Worm (Caenorhabditis elegans): ENCODE results near the gene acc-3.
A peak's percentile ranks its signal among the peaks of the same experiment; 100 is the strongest.

The acc-3 gene

DNA sequence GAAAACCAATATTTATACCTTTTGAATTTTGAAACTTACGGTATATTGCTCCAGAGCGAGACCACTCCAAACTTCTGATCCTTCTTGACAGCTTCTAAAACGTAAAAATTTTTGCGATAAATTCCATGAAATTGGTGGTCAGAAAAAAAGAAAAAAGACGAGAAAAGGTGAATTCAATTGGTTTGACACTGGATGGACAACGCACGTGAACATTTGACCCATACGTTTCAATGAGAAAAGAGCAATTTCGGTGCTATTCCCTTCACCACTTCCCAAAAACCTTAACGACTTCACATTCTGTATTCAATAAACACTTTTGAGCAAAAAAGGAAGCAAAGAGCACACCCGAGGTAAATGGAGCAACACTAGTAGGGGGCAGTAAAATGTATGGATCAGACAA lies at the start of gene acc-3:
TSS of gene acc-3 (minus strand) at position 101 of the 400 bp plus-strand sequence.
- TF ChIP-seq ref-1 (GFP tag; conservative IDR thresholded peaks at IDR 0.05) (no peak), T22C8.4 (GFP tag; IDR thresholded peaks at IDR 0.05) (no peak), ztf-23 (GFP tag; IDR thresholded peaks at IDR 0.05) (no peak), med-1 (GFP tag; optimal IDR thresholded peaks at IDR 0.05; ENCODE audit: insufficient read depth) (no peak), tab-1 (GFP tag; IDR thresholded peaks at IDR 0.05) (no peak), ztf-29 (GFP tag; IDR thresholded peaks at IDR 0.05) (no peak), flt-1 (GFP tag; IDR thresholded peaks at IDR 0.05) (no peak), cog-1 (tag; optimal IDR thresholded peaks at IDR 0.05) (no peak), klf-2 (GFP tag; conservative IDR thresholded peaks at IDR 0.05) (no peak)

DNA sequence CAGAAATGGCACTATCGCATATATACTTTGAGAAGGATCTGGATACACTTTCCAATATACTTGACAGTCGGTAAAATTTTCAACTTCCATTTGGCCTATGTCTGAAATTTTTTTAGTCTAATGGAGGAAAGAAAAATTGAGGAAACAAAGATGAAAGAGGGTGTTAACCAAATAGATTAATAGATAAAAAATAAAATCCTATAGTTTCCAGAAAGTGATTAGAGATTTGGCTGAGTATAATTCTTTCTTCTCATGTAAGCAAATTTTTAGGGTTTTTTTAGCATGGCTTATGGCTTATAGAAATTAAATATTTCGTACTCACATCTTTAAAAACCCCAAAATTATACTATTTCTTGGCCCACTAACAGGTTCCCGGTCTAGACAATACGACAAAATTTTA lies 42.6 kb upstream of the acc-3 start, which contains the start of gene npr-1:
TSS of gene npr-1 (minus strand) at position 101 of the 400 bp plus-strand sequence.
- TF ChIP-seq klf-2 (GFP tag; conservative IDR thresholded peaks at IDR 0.05) (no peak), ref-1 (GFP tag; conservative IDR thresholded peaks at IDR 0.05) (no peak), med-1 (GFP tag; optimal IDR thresholded peaks at IDR 0.05; ENCODE audit: insufficient read depth) (no peak), cog-1 (tag; optimal IDR thresholded peaks at IDR 0.05) (no peak), flt-1 (GFP tag; IDR thresholded peaks at IDR 0.05) (no peak), ztf-29 (GFP tag; IDR thresholded peaks at IDR 0.05) (no peak), tab-1 (GFP tag; IDR thresholded peaks at IDR 0.05) (no peak), ztf-23 (GFP tag; IDR thresholded peaks at IDR 0.05) (no peak), T22C8.4 (GFP tag; IDR thresholded peaks at IDR 0.05) (no peak)

DNA sequence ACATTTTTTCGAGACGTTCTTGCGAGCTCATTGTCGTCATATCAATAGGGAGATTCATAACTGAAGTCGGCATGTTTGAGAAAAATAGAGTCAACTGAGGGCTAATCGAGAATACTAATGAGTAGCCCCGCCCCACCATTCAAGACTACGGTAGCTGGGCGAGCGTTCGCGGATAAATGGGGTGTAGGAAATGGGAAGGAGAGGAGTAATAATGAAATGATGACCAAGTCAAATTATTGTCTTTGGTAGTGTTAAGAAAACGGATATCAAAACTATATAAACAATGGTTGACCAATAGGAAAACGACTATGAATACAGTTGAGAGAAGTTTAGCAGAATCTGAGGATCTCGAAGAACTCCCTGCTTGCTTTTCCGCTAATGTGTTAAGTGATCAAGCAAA lies 34.3 kb upstream of the acc-3 start, which contains the start of gene mls-2:
TSS of gene mls-2 (minus strand) at position 101 of the 400 bp plus-strand sequence.
- TF ChIP-seq ztf-23 (GFP tag; IDR thresholded peaks at IDR 0.05), result no peak
- no peak for TF ChIP-seq med-1 (GFP tag; optimal IDR thresholded peaks at IDR 0.05; ENCODE audit: insufficient read depth)
- TF ChIP-seq cog-1 (tag; optimal IDR thresholded peaks at IDR 0.05), result no peak
- no peak for TF ChIP-seq ztf-29 (GFP tag; IDR thresholded peaks at IDR 0.05)
- TF ChIP-seq klf-2 (GFP tag; conservative IDR thresholded peaks at IDR 0.05), result no peak
- TF ChIP-seq ref-1 (GFP tag; conservative IDR thresholded peaks at IDR 0.05), result no peak
- TF ChIP-seq flt-1 (GFP tag; IDR thresholded peaks at IDR 0.05), result no peak
- TF ChIP-seq tab-1 (GFP tag; IDR thresholded peaks at IDR 0.05), result no peak
- TF ChIP-seq T22C8.4 (GFP tag; IDR thresholded peaks at IDR 0.05), result no peak

DNA sequence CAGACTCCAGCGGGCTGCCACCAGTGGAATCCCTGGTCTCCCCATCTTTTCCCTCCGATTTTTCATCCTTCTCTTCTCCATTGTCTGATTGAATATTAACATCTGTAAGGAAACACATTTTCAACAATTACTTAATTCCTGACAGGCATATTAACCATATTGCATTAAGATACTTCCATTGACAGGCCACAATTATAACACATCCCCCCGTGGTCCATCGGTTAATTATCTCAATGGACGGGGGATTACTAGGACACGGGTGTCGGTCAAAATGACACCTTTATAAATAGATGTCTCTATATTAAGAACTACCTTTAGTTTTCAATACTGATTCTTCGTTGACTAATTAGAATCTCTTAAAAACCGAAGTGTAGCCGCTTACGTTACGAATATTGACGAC lies 32.4 kb upstream of the acc-3 start:
- no peak for TF ChIP-seq ztf-29 (GFP tag; IDR thresholded peaks at IDR 0.05)
- no peak for TF ChIP-seq klf-2 (GFP tag; conservative IDR thresholded peaks at IDR 0.05)
- TF ChIP-seq med-1 (GFP tag; optimal IDR thresholded peaks at IDR 0.05; ENCODE audit: insufficient read depth), result no peak
- no peak for TF ChIP-seq tab-1 (GFP tag; IDR thresholded peaks at IDR 0.05)

DNA sequence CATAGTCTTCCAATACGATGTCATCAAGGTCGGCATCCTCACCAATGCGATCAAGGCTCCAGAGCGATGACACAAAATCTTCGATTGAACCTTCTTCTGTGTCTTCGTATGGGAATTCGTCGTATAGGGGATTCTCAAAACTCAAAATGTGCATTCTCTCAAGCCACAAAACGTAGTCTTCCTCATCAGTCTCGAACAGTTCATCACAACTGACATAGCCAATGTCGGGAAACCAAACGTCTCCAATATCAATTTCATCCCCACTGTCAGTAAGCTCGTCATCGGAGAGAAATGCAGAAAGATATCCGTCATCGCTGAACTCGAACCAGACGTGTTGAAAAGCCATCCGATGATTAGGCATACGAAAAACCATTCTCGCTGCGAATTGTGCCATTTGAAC lies 27.4 kb upstream of the acc-3 start, which contains the start of gene C39E6.2:
TSS of gene C39E6.2 (minus strand) at position 394 of the 400 bp plus-strand sequence.
- TF ChIP-seq klf-2 (GFP tag; conservative IDR thresholded peaks at IDR 0.05) (no peak), med-1 (GFP tag; optimal IDR thresholded peaks at IDR 0.05; ENCODE audit: insufficient read depth) (no peak), T22C8.4 (GFP tag; IDR thresholded peaks at IDR 0.05) (no peak)

DNA sequence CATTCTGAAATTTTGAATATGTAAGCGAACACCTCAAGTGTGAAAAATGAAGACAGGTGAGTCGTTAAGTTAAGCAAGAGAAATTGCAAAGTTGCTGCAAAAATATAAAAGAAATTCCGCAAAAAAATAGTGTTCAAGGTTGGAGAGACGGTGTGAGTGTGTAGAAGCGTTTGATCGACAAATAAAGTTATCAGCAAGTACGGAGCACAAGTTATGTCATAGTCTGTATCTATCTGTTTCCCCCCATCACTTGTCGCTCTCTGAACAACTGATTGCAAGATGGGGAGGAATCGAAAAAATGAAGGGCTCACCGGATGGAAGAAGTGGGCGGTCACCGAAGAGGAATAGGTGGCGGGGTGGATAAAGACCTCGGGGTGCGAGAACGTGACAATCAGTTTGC lies 21.8 kb upstream of the acc-3 start, which contains the start of gene lon-2:
TSS of gene lon-2 (minus strand) at position 4 of the 400 bp plus-strand sequence.
- TF ChIP-seq ref-1 (GFP tag; conservative IDR thresholded peaks at IDR 0.05), result no peak
- no peak for TF ChIP-seq klf-2 (GFP tag; conservative IDR thresholded peaks at IDR 0.05)
- no peak for TF ChIP-seq ztf-29 (GFP tag; IDR thresholded peaks at IDR 0.05)
- TF ChIP-seq ztf-23 (GFP tag; IDR thresholded peaks at IDR 0.05), result no peak
- TF ChIP-seq med-1 (GFP tag; optimal IDR thresholded peaks at IDR 0.05; ENCODE audit: insufficient read depth), result no peak
- TF ChIP-seq T22C8.4 (GFP tag; IDR thresholded peaks at IDR 0.05), result no peak
- TF ChIP-seq cog-1 (tag; optimal IDR thresholded peaks at IDR 0.05), result no peak
- TF ChIP-seq flt-1 (GFP tag; IDR thresholded peaks at IDR 0.05), result no peak
- TF ChIP-seq tab-1 (GFP tag; IDR thresholded peaks at IDR 0.05), result no peak

DNA sequence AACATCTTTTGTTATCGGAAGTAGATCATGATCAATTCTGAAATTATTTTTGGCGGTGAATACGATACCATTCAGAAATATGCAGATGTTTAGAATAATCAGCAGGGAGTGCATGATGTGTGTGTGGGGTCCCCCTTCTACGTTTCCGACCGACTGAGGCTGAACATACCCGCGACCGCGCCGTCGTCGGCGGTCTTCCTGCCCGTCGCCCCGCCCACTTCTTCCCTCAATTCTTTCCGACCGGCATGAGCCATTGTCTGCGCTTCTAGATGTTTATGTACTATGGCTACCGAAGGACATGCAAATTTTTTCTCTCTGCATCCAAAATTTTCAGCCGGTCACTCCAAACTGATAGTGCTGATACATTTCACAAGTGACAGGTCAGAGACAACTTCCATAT lies 16.7 kb upstream of the acc-3 start:
- TF ChIP-seq ztf-29 (GFP tag; IDR thresholded peaks at IDR 0.05) (no peak), flt-1 (GFP tag; IDR thresholded peaks at IDR 0.05) (no peak)

DNA sequence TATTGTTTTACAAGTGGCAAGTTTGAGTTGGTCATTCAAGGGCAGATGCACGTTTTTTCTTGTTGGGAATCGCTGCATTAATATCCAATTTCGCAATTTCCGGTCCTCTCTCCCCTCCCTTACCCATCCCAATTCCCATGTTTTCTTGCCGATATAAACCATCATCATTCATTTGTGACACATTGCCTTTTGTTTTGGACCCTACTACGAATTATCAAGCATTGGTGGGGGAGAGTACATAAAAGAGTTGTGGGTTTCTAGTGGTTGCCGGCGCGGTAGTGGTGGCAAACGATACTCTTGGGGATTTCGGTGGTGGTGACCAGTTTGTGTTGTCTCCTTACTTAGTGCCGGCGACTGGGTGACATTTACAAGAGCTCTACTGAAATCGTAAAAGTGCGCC lies 15.0 kb upstream of the acc-3 start:
- TF ChIP-seq flt-1 (GFP tag; IDR thresholded peaks at IDR 0.05) (0 out of 2 replicates have a peak, but pooled peaks have one; percentile 27), klf-2 (GFP tag; conservative IDR thresholded peaks at IDR 0.05) (no peak), ztf-23 (GFP tag; IDR thresholded peaks at IDR 0.05) (no peak), tab-1 (GFP tag; IDR thresholded peaks at IDR 0.05) (no peak)

DNA sequence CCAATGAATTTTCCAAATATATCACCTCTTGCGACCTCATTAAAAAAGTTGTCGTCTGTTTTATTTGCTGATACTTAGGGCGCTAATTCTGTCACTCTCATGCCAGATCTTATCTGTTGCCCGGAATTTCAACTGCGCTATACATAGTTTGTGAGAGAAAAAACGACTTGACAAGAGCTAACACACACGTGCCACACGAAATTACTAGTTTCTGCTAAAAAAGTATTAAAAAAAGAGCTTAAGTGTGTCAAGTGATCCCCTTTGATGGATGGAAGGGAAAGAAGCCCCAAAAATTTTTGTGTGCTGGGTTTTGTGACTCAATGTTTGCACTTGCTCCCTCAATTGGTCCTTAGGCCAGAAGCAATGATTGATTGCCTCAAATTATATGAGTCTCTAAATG lies 13.3 kb upstream of the acc-3 start:
- TF ChIP-seq klf-2 (GFP tag; conservative IDR thresholded peaks at IDR 0.05) (no peak), T22C8.4 (GFP tag; IDR thresholded peaks at IDR 0.05) (no peak), ztf-23 (GFP tag; IDR thresholded peaks at IDR 0.05) (no peak), med-1 (GFP tag; optimal IDR thresholded peaks at IDR 0.05; ENCODE audit: insufficient read depth) (no peak), flt-1 (GFP tag; IDR thresholded peaks at IDR 0.05) (no peak), cog-1 (tag; optimal IDR thresholded peaks at IDR 0.05) (no peak), ztf-29 (GFP tag; IDR thresholded peaks at IDR 0.05) (no peak), tab-1 (GFP tag; IDR thresholded peaks at IDR 0.05) (no peak), ref-1 (GFP tag; conservative IDR thresholded peaks at IDR 0.05) (no peak)

DNA sequence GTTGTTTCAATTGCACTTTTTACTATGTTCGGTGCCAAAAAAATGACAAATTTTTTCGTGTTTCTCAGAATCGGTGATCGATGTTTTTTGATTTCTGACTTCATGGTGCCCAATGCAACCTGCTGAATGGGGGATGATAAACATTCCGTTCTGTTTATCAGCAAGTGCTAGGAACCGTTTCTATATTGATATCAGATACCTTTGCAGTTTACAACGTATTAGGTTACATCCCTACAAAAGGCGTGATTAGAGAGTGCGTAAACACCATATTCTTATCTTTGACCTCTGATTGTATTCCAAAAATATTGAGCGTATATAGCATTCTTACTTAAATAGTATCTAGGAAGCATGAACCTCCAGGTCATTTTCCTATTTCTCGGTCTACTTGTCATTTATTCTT lies 5.5 kb upstream of the acc-3 start, which contains the start of gene aman-1:
TSS of gene aman-1 (plus strand) at position 344 of the 400 bp plus-strand sequence.
- no peak for TF ChIP-seq ref-1 (GFP tag; conservative IDR thresholded peaks at IDR 0.05)
- no peak for TF ChIP-seq tab-1 (GFP tag; IDR thresholded peaks at IDR 0.05)
- TF ChIP-seq ztf-29 (GFP tag; IDR thresholded peaks at IDR 0.05), result no peak
- no peak for TF ChIP-seq ztf-23 (GFP tag; IDR thresholded peaks at IDR 0.05)
- no peak for TF ChIP-seq T22C8.4 (GFP tag; IDR thresholded peaks at IDR 0.05)
- no peak for TF ChIP-seq med-1 (GFP tag; optimal IDR thresholded peaks at IDR 0.05; ENCODE audit: insufficient read depth)
- no peak for TF ChIP-seq cog-1 (tag; optimal IDR thresholded peaks at IDR 0.05)
- no peak for TF ChIP-seq klf-2 (GFP tag; conservative IDR thresholded peaks at IDR 0.05)
- no peak for TF ChIP-seq flt-1 (GFP tag; IDR thresholded peaks at IDR 0.05)
